Fruit fly (Drosophila melanogaster) whole organism, embryonic: ENCODE data around the gene Tasp1.
A peak's percentile ranks its signal among the peaks of the same experiment; 100 is the strongest.

Source experiments
- Antp ChIP-seq: fragments of 200-800 bp; sonication (Bioruptor generic); optimal IDR thresholded peaks from 3 replicates; lab custom pipeline; 2016; ENCODE audit warnings: missing biosample characterization, missing genetic modification characterization
- CG10267 ChIP-seq: fragments of 200-800 bp; sonication (Bioruptor generic); optimal IDR thresholded peaks from 2 replicates; lab custom pipeline; 2018; ENCODE audit warnings: missing biosample characterization, mild to moderate bottlenecking, missing genetic modification characterization, moderate library complexity
- CG10462 ChIP-seq: fragments of 200-800 bp; sonication (Bioruptor generic); optimal IDR thresholded peaks from 2 replicates; lab custom pipeline; 2016; ENCODE audit warnings: missing biosample characterization, missing genetic modification characterization
- CG10654 ChIP-seq: fragments of 200-800 bp; sonication (Bioruptor generic); optimal IDR thresholded peaks from 2 replicates; lab custom pipeline; 2016; ENCODE audit warnings: missing biosample characterization, missing genetic modification characterization
- CG11504 ChIP-seq: fragments of 200-800 bp; sonication (Bioruptor generic); optimal IDR thresholded peaks from 3 replicates; lab custom pipeline; 2019; ENCODE audit warnings: missing biosample characterization, mild to moderate bottlenecking, missing genetic modification characterization, moderate library complexity
- CG11560 ChIP-seq: fragments of 200-800 bp; sonication (Bioruptor generic); IDR thresholded peaks from 3 replicates; pipeline ENCODE4 v1.3.6; 2022; ENCODE audit warnings: missing biosample characterization, missing genetic modification characterization
- CG1602 ChIP-seq: fragments of 200-800 bp; sonication (Bioruptor generic); optimal IDR thresholded peaks from 3 replicates; lab custom pipeline; 2016; ENCODE audit warnings: missing biosample characterization, missing genetic modification characterization
- CG1647 ChIP-seq: fragments of 200-800 bp; sonication (Bioruptor generic); optimal IDR thresholded peaks from 3 replicates; lab custom pipeline; 2016; ENCODE audit warnings: missing biosample characterization, missing genetic modification characterization
- CG16813 ChIP-seq: fragments of 200-800 bp; sonication (Bioruptor generic); IDR thresholded peaks from 3 replicates; pipeline ENCODE4 v1.3.6; 2022; ENCODE audit warnings: missing biosample characterization, missing genetic modification characterization; ENCODE audit not compliant: partially characterized antibody
- CG31224 ChIP-seq: fragments of 200-800 bp; sonication (Bioruptor generic); IDR thresholded peaks from 2 replicates; pipeline ENCODE4 v1.3.6; 2022; ENCODE audit warnings: missing biosample characterization, missing genetic modification characterization
- CG34422 ChIP-seq: fragments of 200-800 bp; sonication (Bioruptor generic); IDR thresholded peaks from 3 replicates; pipeline ENCODE4 v1.3.6; 2022; ENCODE audit warnings: missing biosample characterization, missing genetic modification characterization
- CG3838 ChIP-seq: fragments of 200-800 bp; sonication (Bioruptor generic); optimal IDR thresholded peaks from 3 replicates; lab custom pipeline; 2016; ENCODE audit warnings: missing biosample characterization, missing genetic modification characterization
- CG4424 ChIP-seq: fragments of 200-800 bp; sonication (Bioruptor generic); optimal IDR thresholded peaks from 3 replicates; lab custom pipeline; 2016; ENCODE audit warnings: missing biosample characterization, missing genetic modification characterization
- CG8290 ChIP-seq, 3 experiments: fragments of 200-800 bp; sonication (Bioruptor generic); optimal IDR thresholded peaks; 2 replicates each; lab custom pipeline; 2016 to 2019; ENCODE audit warnings: missing biosample characterization in 3 of 3, missing genetic modification characterization in 3 of 3, mild to moderate bottlenecking in 2 of 3, moderate library complexity in 1 of 3
- CG8478 ChIP-seq: fragments of >200 bp; optimal IDR thresholded peaks from 2 replicates; lab custom pipeline; 2018
- CG9437 ChIP-seq: fragments of 200-800 bp; sonication (Bioruptor generic); optimal IDR thresholded peaks from 2 replicates; lab custom pipeline; 2018; ENCODE audit warnings: missing biosample characterization, mild to moderate bottlenecking, missing genetic modification characterization
- CG9797 ChIP-seq: fragments of 200-800 bp; sonication (Bioruptor generic); optimal IDR thresholded peaks from 3 replicates; lab custom pipeline; 2018; ENCODE audit warnings: missing biosample characterization, mild to moderate bottlenecking, missing genetic modification characterization
- CG9932 ChIP-seq: fragments of 200-800 bp; sonication (Bioruptor generic); IDR thresholded peaks from 2 replicates; pipeline ENCODE4 v1.3.6; 2022; ENCODE audit warnings: missing biosample characterization, missing genetic modification characterization
- Dip3 ChIP-seq: fragments of 200-800 bp; sonication (Bioruptor generic); optimal IDR thresholded peaks from 3 replicates; lab custom pipeline; 2016; ENCODE audit warnings: missing biosample characterization, missing genetic modification characterization
- Dll ChIP-seq: fragments of 200-800 bp; sonication (Bioruptor generic); IDR thresholded peaks from 4 replicates; pipeline ENCODE4 v1.3.6; 2022; ENCODE audit warnings: missing biosample characterization, missing genetic modification characterization; ENCODE audit not compliant: partially characterized antibody
- E2f1 ChIP-seq: fragments of 200-800 bp; sonication (Bioruptor generic); IDR thresholded peaks from 2 replicates; pipeline ENCODE4 v1.3.6; 2022; ENCODE audit warnings: missing biosample characterization, missing genetic modification characterization
- E2f2 ChIP-seq: fragments of 200-800 bp; sonication (Bioruptor generic); IDR thresholded peaks from 2 replicates; pipeline ENCODE4 v1.3.6; 2022; ENCODE audit warnings: missing biosample characterization, missing genetic modification characterization
- Ets97D ChIP-seq: fragments of 200-800 bp; sonication (Bioruptor generic); optimal IDR thresholded peaks from 3 replicates; lab custom pipeline; 2016; ENCODE audit warnings: missing biosample characterization, missing genetic modification characterization
- Hey ChIP-seq: fragments of 200-800 bp; sonication (Bioruptor generic); optimal IDR thresholded peaks from 3 replicates; lab custom pipeline; 2018; ENCODE audit warnings: missing biosample characterization, mild to moderate bottlenecking, missing genetic modification characterization
- Max ChIP-seq: fragments of 200-800 bp; sonication (Bioruptor generic); optimal IDR thresholded peaks from 2 replicates; lab custom pipeline; 2016; ENCODE audit warnings: missing biosample characterization, mild to moderate bottlenecking, missing genetic modification characterization
- Oli ChIP-seq: fragments of 200-800 bp; sonication (Bioruptor generic); optimal IDR thresholded peaks from 2 replicates; lab custom pipeline; 2018; ENCODE audit warnings: missing biosample characterization, mild to moderate bottlenecking, missing genetic modification characterization, moderate library complexity
- Opbp ChIP-seq: fragments of 200-800 bp; sonication (Bioruptor generic); IDR thresholded peaks from 3 replicates; pipeline ENCODE4 v1.3.6; 2022; ENCODE audit warnings: missing biosample characterization, missing genetic modification characterization; ENCODE audit not compliant: partially characterized antibody
- Ptx1 ChIP-seq: fragments of 200-800 bp; sonication (Bioruptor generic); IDR thresholded peaks from 2 replicates; pipeline ENCODE4 v1.3.6; 2022; ENCODE audit warnings: missing biosample characterization, missing genetic modification characterization
- Stat92E ChIP-seq, 3 experiments: fragments of >200 bp in 2 of 3; fragments of 200-800 bp in 1 of 3; sonication (Bioruptor generic) in 1 of 3; optimal IDR thresholded peaks; 2 replicates each; lab custom pipeline; 2017 to 2019; ENCODE audit warnings: missing biosample characterization in 3 of 3, missing genetic modification characterization in 3 of 3, mild to moderate bottlenecking in 1 of 3, moderate library complexity in 1 of 3
- cad ChIP-seq: fragments of >200 bp; optimal IDR thresholded peaks from 2 replicates; lab custom pipeline; 2017; ENCODE audit warnings: missing biosample characterization, missing genetic modification characterization
- ci ChIP-seq: fragments of 200-800 bp; sonication (Bioruptor generic); IDR thresholded peaks from 3 replicates; pipeline ENCODE4 v1.3.6; 2022; ENCODE audit warnings: missing biosample characterization, missing genetic modification characterization
- croc ChIP-seq: fragments of 200-800 bp; sonication (Bioruptor generic); conservative IDR thresholded peaks from 3 replicates; pipeline ENCODE4 v1.3.6; 2022; ENCODE audit warnings: missing biosample characterization, missing genetic modification characterization
- da ChIP-seq: fragments of 200-800 bp; sonication (Bioruptor generic); optimal IDR thresholded peaks from 2 replicates; lab custom pipeline; 2016; ENCODE audit warnings: missing biosample characterization, missing genetic modification characterization
- dpn ChIP-seq, 2 experiments: fragments of 200-800 bp; sonication (Bioruptor generic); optimal IDR thresholded peaks; 3 replicates each; lab custom pipeline; 2016; ENCODE audit warnings: missing biosample characterization in 2 of 2, missing genetic modification characterization in 2 of 2
- eyg ChIP-seq: fragments of 200-800 bp; sonication (Bioruptor generic); optimal IDR thresholded peaks from 3 replicates; lab custom pipeline; 2016; ENCODE audit warnings: missing biosample characterization, missing genetic modification characterization
- fru ChIP-seq: fragments of >200 bp; optimal IDR thresholded peaks from 2 replicates; lab custom pipeline; 2017
- lilli ChIP-seq: fragments of 200-800 bp; sonication (Bioruptor generic); optimal IDR thresholded peaks from 3 replicates; lab custom pipeline; 2016; ENCODE audit warnings: missing biosample characterization, missing genetic modification characterization
- lola ChIP-seq, 3 experiments: fragments of >200 bp in 2 of 3; fragments of 200-800 bp in 1 of 3; sonication (Bioruptor generic) in 1 of 3; optimal IDR thresholded peaks; 2 replicates each; lab custom pipeline; 2017 to 2019; ENCODE audit warnings: missing biosample characterization in 3 of 3, missing genetic modification characterization in 3 of 3, mild to moderate bottlenecking in 1 of 3, moderate library complexity in 1 of 3
- mld ChIP-seq: fragments of 200-800 bp; sonication (Bioruptor generic); IDR thresholded peaks from 3 replicates; pipeline ENCODE4 v1.3.6; 2022; ENCODE audit warnings: missing biosample characterization, missing genetic modification characterization; ENCODE audit not compliant: partially characterized antibody
- nom ChIP-seq: fragments of 200-800 bp; sonication (Bioruptor generic); optimal IDR thresholded peaks from 2 replicates; lab custom pipeline; 2017; ENCODE audit warnings: missing biosample characterization, missing genetic modification characterization, mild to moderate bottlenecking, moderate library complexity, missing genetic modification reagents
- peb ChIP-seq: fragments of 200-800 bp; sonication (Bioruptor generic); IDR thresholded peaks from 2 replicates; pipeline ENCODE4 v1.3.6; 2022; ENCODE audit warnings: missing biosample characterization, missing genetic modification characterization
- pita ChIP-seq: fragments of 200-800 bp; sonication (Bioruptor generic); optimal IDR thresholded peaks from 2 replicates; lab custom pipeline; 2017; ENCODE audit warnings: missing biosample characterization, mild to moderate bottlenecking, missing genetic modification characterization
- pnt ChIP-seq: fragments of 200-800 bp; sonication (Bioruptor generic); optimal IDR thresholded peaks from 3 replicates; lab custom pipeline; 2016; ENCODE audit warnings: missing biosample characterization, missing genetic modification characterization
- seq ChIP-seq: fragments of 200-800 bp; sonication (Bioruptor generic); IDR thresholded peaks from 2 replicates; pipeline ENCODE4 v1.3.6; 2022; ENCODE audit warnings: missing biosample characterization, missing genetic modification characterization
- ssp ChIP-seq: fragments of 200-800 bp; sonication (Bioruptor generic); IDR thresholded peaks from 2 replicates; pipeline ENCODE4 v1.3.6; 2022; ENCODE audit warnings: missing biosample characterization, missing genetic modification characterization
- ttk ChIP-seq: fragments of 200-800 bp; sonication (Bioruptor generic); IDR thresholded peaks from 2 replicates; pipeline ENCODE4 v2.1.2; 2022; ENCODE audit warnings: missing biosample characterization, missing genetic modification characterization
- wor ChIP-seq: fragments of 200-800 bp; sonication (Bioruptor generic); IDR thresholded peaks from 2 replicates; pipeline ENCODE4 v1.3.6; 2022; ENCODE audit warnings: missing biosample characterization, missing genetic modification characterization
- yki ChIP-seq: fragments of >200 bp; optimal IDR thresholded peaks from 3 replicates; lab custom pipeline; 2018
- zen2 ChIP-seq: fragments of 200-800 bp; sonication (Bioruptor generic); IDR thresholded peaks from 3 replicates; pipeline ENCODE4 v1.3.6; 2022; ENCODE audit warnings: missing biosample characterization, missing genetic modification characterization; ENCODE audit not compliant: partially characterized antibody
- zfh2 ChIP-seq: fragments of 200-800 bp; sonication (Bioruptor generic); optimal IDR thresholded peaks from 2 replicates; lab custom pipeline; 2016; ENCODE audit warnings: missing biosample characterization, missing genetic modification characterization

The Tasp1 gene

DNA sequence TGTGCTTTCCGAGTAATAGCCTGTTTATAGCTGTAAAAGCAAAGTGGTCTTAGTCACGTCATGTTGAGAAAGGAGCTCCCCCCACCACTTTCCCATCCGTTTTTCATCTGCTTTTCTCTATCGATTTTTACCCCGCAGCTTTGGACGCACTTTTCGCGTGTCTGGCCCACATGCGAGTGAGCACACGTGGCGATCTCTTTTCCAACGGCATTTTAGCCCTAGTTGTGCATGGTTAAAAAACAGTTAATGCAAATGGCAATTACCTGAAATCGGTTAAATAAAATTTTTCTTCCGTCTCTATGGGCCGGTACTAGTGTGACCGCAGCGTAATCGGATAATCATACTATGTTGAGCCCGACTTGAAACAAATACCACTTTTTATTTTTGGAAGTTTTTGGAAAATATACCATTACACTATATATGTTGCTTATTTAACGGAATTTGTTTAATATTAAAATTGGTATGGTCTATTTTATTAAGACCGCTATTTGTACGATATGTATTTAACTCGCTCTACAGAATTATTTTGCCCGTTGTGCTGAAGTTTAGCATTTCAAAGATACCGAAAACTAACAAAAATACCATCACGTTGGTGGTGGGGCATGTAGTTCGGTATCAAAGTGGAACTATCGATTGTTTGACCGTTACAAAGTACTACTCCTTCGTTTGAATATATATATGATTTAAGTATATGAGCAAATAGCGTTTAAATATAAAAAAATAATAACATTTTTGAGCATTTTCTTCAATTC, 24.9 kb upstream of the Tasp1 start, which contains the start of gene Zn72D (continued):
- TF ChIP-seq Dll (GFP tag; lab: Robert Waterston, UW) (peak; percentile 45; the same call in 1 of the 4 replicates), ttk (GFP tag; lab: Robert Waterston, UW) (no peak), dpn (GFP tag; optimal IDR thresholded peaks at IDR 0.05; lab: Kevin White, UChicago) (no peak), CG1647 (GFP tag; lab: Kevin White, UChicago) (no peak), cad (GFP tag; lab: Kevin White, UChicago) (no peak), CG9797 (GFP tag; lab: Kevin White, UChicago) (peak; percentile 60), yki (lab: Kevin White, UChicago) (no peak), Oli (no peak), CG9437 (GFP tag; lab: Kevin White, UChicago) (no peak), eyg (GFP tag; lab: Kevin White, UChicago) (no peak), peb (no peak), pnt (no peak), CG34422 (GFP tag; lab: Robert Waterston, UW) (peak; percentile 33; the same call in 1 of the 3 replicates), pita (GFP tag; lab: Kevin White, UChicago) (no peak), E2f2 (GFP tag; lab: Robert Waterston, UW) (0 out of 2 replicates have a peak, but pooled peaks have one; percentile 18), CG4424 (GFP tag; lab: Kevin White, UChicago) (no peak), CG1602 (GFP tag; lab: Kevin White, UChicago) (no peak), CG8290 (GFP tag; optimal IDR thresholded peaks at IDR 0.05; lab: Kevin White, UChicago) (no peak), CG8290 (tag; optimal IDR thresholded peaks at IDR 0.05; lab: Kevin White, UChicago) (no peak), CG31224 (GFP tag; lab: Robert Waterston, UW) (no peak), ssp (no peak), lola (GFP tag; optimal IDR thresholded peaks at IDR 0.05; lab: Kevin White, UChicago) (no peak), CG11560 (tag; lab: Robert Waterston, UW) (no peak), CG9932 (GFP tag; lab: Robert Waterston, UW) (no peak), mld (0 out of 3 replicates have a peak, but pooled peaks have one; percentile 7), Max (GFP tag; lab: Kevin White, UChicago) (no peak), Ets97D (peak; percentile 21), CG3838 (GFP tag; lab: Kevin White, UChicago) (no peak), nom (peak; percentile 47), CG10654 (GFP tag; lab: Kevin White, UChicago) (no peak), E2f1 (GFP tag; lab: Robert Waterston, UW) (no peak), CG16813 (GFP tag; lab: Robert Waterston, UW) (no peak; the same call in 2 of the 3 replicates), da (GFP tag; lab: Kevin White, UChicago) (no peak), Dip3 (no peak), lilli (GFP tag; lab: Kevin White, UChicago) (no peak), seq (GFP tag; lab: Robert Waterston, UW) (no peak), fru (no peak), zen2 (GFP tag; lab: Robert Waterston, UW) (no peak), Ptx1 (GFP tag; lab: Robert Waterston, UW) (no peak), ci (GFP tag; lab: Robert Waterston, UW) (no peak), Opbp (GFP tag; lab: Robert Waterston, UW) (peak; percentile 6; the same call in 2 of the 3 replicates), wor (GFP tag; lab: Robert Waterston, UW) (no peak), croc (GFP tag; lab: Robert Waterston, UW) (no peak), Antp (GFP tag; lab: Kevin White, UChicago) (no peak), CG8478 (lab: Kevin White, UChicago) (no peak), Hey (tag; lab: Kevin White, UChicago) (no peak), CG10462 (GFP tag; lab: Kevin White, UChicago) (no peak), zfh2 (GFP tag; lab: Kevin White, UChicago) (peak; percentile 24), CG10267 (tag; lab: Kevin White, UChicago) (no peak), CG11504 (tag; lab: Kevin White, UChicago) (peak; percentile 68), Stat92E (GFP tag; optimal IDR thresholded peaks at IDR 0.05; lab: Kevin White, UChicago) (peak in 1 of 3 experiments; percentile 11)
